Worm (Caenorhabditis elegans) whole organism, L4 larva: ENCODE measurements around the gene B0244.5.

Experiments used
- D1046.2 ChIP-seq: fragments of 200-800 bp; sonication (Bioruptor generic); IDR thresholded peaks from 2 replicates; pipeline ENCODE4 v1.3.6; 2022; ENCODE audit warnings: missing genetic modification characterization, missing compliant biosample characterization
- F26F4.8 ChIP-seq: fragments of 200-800 bp; sonication (Bioruptor generic); conservative IDR thresholded peaks from 2 replicates; pipeline ENCODE4 v1.3.6; 2022; ENCODE audit warnings: missing genetic modification characterization, missing compliant biosample characterization
- F44E2.7 ChIP-seq: fragments of 200-800 bp; sonication (Bioruptor generic); IDR thresholded peaks from 2 replicates; pipeline ENCODE4 v2.1.2; 2022; ENCODE audit warnings: missing genetic modification characterization, missing compliant biosample characterization
- F49E8.2 ChIP-seq: sonication (generic microtip); optimal IDR thresholded peaks from 2 replicates; lab custom pipeline; 2016; ENCODE audit warnings: missing compliant biosample characterization, mild to moderate bottlenecking, missing genetic modification characterization, borderline replicate concordance
- R02D3.7 ChIP-seq: fragments of 150-350 bp; sonication (generic microtip); optimal IDR thresholded peaks from 3 replicates; lab custom pipeline; 2014; ENCODE audit warnings: missing biosample characterization, missing genetic modification characterization
- T26A8.4 ChIP-seq: fragments of 200-800 bp; sonication (Bioruptor generic); IDR thresholded peaks from 2 replicates; pipeline ENCODE4 v1.3.6; 2022; ENCODE audit warnings: missing genetic modification characterization, missing compliant biosample characterization
- Y105C5A.15 ChIP-seq: fragments of 200-800 bp; sonication (Bioruptor generic); IDR thresholded peaks from 2 replicates; pipeline ENCODE4 v1.3.6; 2022; ENCODE audit warnings: missing genetic modification characterization, missing compliant biosample characterization
- Y48G9A.11 ChIP-seq: fragments of 200-800 bp; sonication (Bioruptor generic); IDR thresholded peaks from 2 replicates; pipeline ENCODE4 v1.3.6; 2022; ENCODE audit warnings: missing genetic modification reagents, missing genetic modification characterization, missing compliant biosample characterization
- aha-1 ChIP-seq: fragments of 150-350 bp; peaks from one replicate; lab custom pipeline; 2014; ENCODE audit warnings: missing biosample characterization, missing genetic modification characterization
- aly-2 ChIP-seq: sonication (generic microtip); optimal IDR thresholded peaks from 2 replicates; lab custom pipeline; 2018; ENCODE audit warnings: missing biosample characterization, missing genetic modification characterization
- ama-1 ChIP-seq: fragments of 150-350 bp; optimal IDR thresholded peaks from 2 replicates; lab custom pipeline; 2014; ENCODE audit warnings: inconsistent platforms, mixed read lengths
- ceh-32 ChIP-seq: sonication (generic microtip); optimal IDR thresholded peaks from 2 replicates; lab custom pipeline; 2016; ENCODE audit warnings: mild to moderate bottlenecking, missing genetic modification characterization, missing compliant biosample characterization; ENCODE audit not compliant: poor library complexity
- ceh-62 ChIP-seq: sonication (generic microtip); optimal IDR thresholded peaks from 2 replicates; lab custom pipeline; 2017; ENCODE audit warnings: missing biosample characterization, missing genetic modification characterization
- ceh-82 ChIP-seq: sonication (generic microtip); optimal IDR thresholded peaks from 2 replicates; lab custom pipeline; 2017; ENCODE audit warnings: missing biosample characterization, missing genetic modification characterization
- ces-1 ChIP-seq: fragments of 150-350 bp; sonication (generic microtip); optimal IDR thresholded peaks from 4 replicates; lab custom pipeline; 2014; ENCODE audit warnings: missing biosample characterization, missing genetic modification reagents, missing genetic modification characterization
- cey-2 ChIP-seq: sonication (generic microtip); optimal IDR thresholded peaks from 3 replicates; lab custom pipeline; 2017; ENCODE audit warnings: missing genetic modification characterization, mild to moderate bottlenecking, missing compliant biosample characterization, antibody characterized with exemption, borderline replicate concordance; ENCODE audit not compliant: insufficient read depth
- ctbp-1 ChIP-seq: fragments of 200-800 bp; sonication (Bioruptor generic); IDR thresholded peaks from 2 replicates; pipeline ENCODE4 v1.3.6; 2022; ENCODE audit warnings: missing genetic modification reagents, missing genetic modification characterization, missing compliant biosample characterization
- dmd-6 ChIP-seq: fragments of 200-800 bp; sonication (Bioruptor generic); IDR thresholded peaks from 2 replicates; pipeline ENCODE4 v1.3.6; 2022; ENCODE audit warnings: missing genetic modification reagents, missing genetic modification characterization, missing compliant biosample characterization
- dmd-8 ChIP-seq: fragments of 200-800 bp; sonication (Bioruptor generic); IDR thresholded peaks from 2 replicates; pipeline ENCODE4 v1.3.6; 2022; ENCODE audit warnings: missing genetic modification characterization, missing compliant biosample characterization
- dmd-9 ChIP-seq: fragments of 200-800 bp; sonication (Bioruptor generic); IDR thresholded peaks from 2 replicates; pipeline ENCODE4 v1.3.6; 2022; ENCODE audit warnings: missing genetic modification reagents, missing genetic modification characterization, missing compliant biosample characterization
- duxl-1 ChIP-seq: sonication (generic microtip); optimal IDR thresholded peaks from 2 replicates; lab custom pipeline; 2016; ENCODE audit warnings: mild to moderate bottlenecking, missing genetic modification characterization, moderate library complexity, missing compliant biosample characterization; ENCODE audit not compliant: poor library complexity
- egl-27 ChIP-seq: sonication (generic microtip); optimal IDR thresholded peaks from 3 replicates; lab custom pipeline; 2017; ENCODE audit warnings: missing biosample characterization, missing genetic modification reagents, missing genetic modification characterization
- hmg-1.1 ChIP-seq: fragments of 200-800 bp; sonication (Bioruptor generic); IDR thresholded peaks from 2 replicates; pipeline ENCODE4 v1.3.6; 2022; ENCODE audit warnings: missing genetic modification reagents, missing genetic modification characterization, missing compliant biosample characterization
- lin-13 ChIP-seq: fragments of 150-350 bp; optimal IDR thresholded peaks from 2 replicates; lab custom pipeline; 2014; ENCODE audit warnings: missing biosample characterization, missing genetic modification reagents, missing genetic modification characterization
- lin-29 ChIP-seq: fragments of 200-800 bp; sonication (Bioruptor generic); IDR thresholded peaks from 2 replicates; pipeline ENCODE4 v1.3.6; 2022; ENCODE audit warnings: missing genetic modification reagents, missing genetic modification characterization, missing compliant biosample characterization
- madf-5 ChIP-seq, 2 experiments: fragments of 200-800 bp; sonication (Bioruptor generic); IDR thresholded peaks; 2 replicates each; pipeline ENCODE4 v1.3.6; 2022; ENCODE audit warnings: missing compliant biosample characterization in 2 of 2, missing genetic modification characterization in 2 of 2
- madf-9 ChIP-seq: fragments of 200-800 bp; sonication (Bioruptor generic); conservative IDR thresholded peaks from 2 replicates; pipeline ENCODE4 v1.3.6; 2022; ENCODE audit warnings: missing genetic modification reagents, missing genetic modification characterization, missing compliant biosample characterization
- mdl-1 ChIP-seq, 2 experiments: fragments of 150-350 bp in 1 of 2; sonication (generic microtip) in 1 of 2; optimal IDR thresholded peaks; 2 replicates each; lab custom pipeline; 2014 to 2017; ENCODE audit warnings: missing biosample characterization in 2 of 2, missing genetic modification characterization in 2 of 2
- mdt-29 ChIP-seq: fragments of 200-800 bp; sonication (Bioruptor generic); IDR thresholded peaks from 2 replicates; pipeline ENCODE4 v1.3.6; 2022; ENCODE audit warnings: missing genetic modification reagents, missing genetic modification characterization, missing compliant biosample characterization
- mep-1 ChIP-seq: fragments of 150-350 bp; sonication (generic microtip); optimal IDR thresholded peaks from 3 replicates; lab custom pipeline; 2014; ENCODE audit warnings: missing biosample characterization, missing genetic modification characterization
- mxl-2 ChIP-seq: fragments of 200-800 bp; sonication (Bioruptor generic); conservative IDR thresholded peaks from 2 replicates; pipeline ENCODE4 v1.3.6; 2022; ENCODE audit warnings: missing genetic modification reagents, missing genetic modification characterization, missing compliant biosample characterization
- mxl-3 ChIP-seq: fragments of 200-800 bp; sonication (Bioruptor generic); optimal IDR thresholded peaks from 2 replicates; lab custom pipeline; 2018; ENCODE audit warnings: mild to moderate bottlenecking, missing genetic modification characterization, missing compliant biosample characterization
- nhr-10 ChIP-seq: fragments of 150-350 bp; optimal IDR thresholded peaks from 2 replicates; lab custom pipeline; 2014; ENCODE audit warnings: missing biosample characterization, missing genetic modification characterization
- nhr-111 ChIP-seq: fragments of 200-800 bp; sonication (Bioruptor generic); optimal IDR thresholded peaks from 2 replicates; lab custom pipeline; 2018; ENCODE audit warnings: mild to moderate bottlenecking, missing genetic modification characterization, missing compliant biosample characterization
- nhr-237 ChIP-seq: sonication (generic microtip); optimal IDR thresholded peaks from 2 replicates; lab custom pipeline; 2017; ENCODE audit warnings: missing biosample characterization, missing genetic modification characterization
- nhr-28 ChIP-seq: fragments of 150-350 bp; optimal IDR thresholded peaks from 2 replicates; lab custom pipeline; 2014; ENCODE audit warnings: missing biosample characterization, missing genetic modification characterization
- nhr-41 ChIP-seq: fragments of 200-800 bp; sonication (Bioruptor generic); IDR thresholded peaks from 2 replicates; pipeline ENCODE4 v1.3.6; 2022; ENCODE audit warnings: missing genetic modification reagents, missing genetic modification characterization, missing compliant biosample characterization
- nhr-48 ChIP-seq: sonication (generic microtip); optimal IDR thresholded peaks from 2 replicates; lab custom pipeline; 2016; ENCODE audit warnings: mild to moderate bottlenecking, missing genetic modification characterization, missing compliant biosample characterization
- nhr-76 ChIP-seq: fragments of 150-350 bp; optimal IDR thresholded peaks from 2 replicates; lab custom pipeline; 2014; ENCODE audit warnings: missing biosample characterization, missing genetic modification characterization
- nhr-77 ChIP-seq: fragments of 150-350 bp; optimal IDR thresholded peaks from 2 replicates; lab custom pipeline; 2014; ENCODE audit warnings: missing biosample characterization, missing genetic modification characterization
- php-3 ChIP-seq: fragments of 200-800 bp; sonication (Bioruptor generic); IDR thresholded peaks from 2 replicates; pipeline ENCODE4 v1.3.6; 2022; ENCODE audit warnings: missing genetic modification reagents, missing genetic modification characterization, missing compliant biosample characterization
- saeg-2 ChIP-seq: fragments of 200-800 bp; sonication (Bioruptor generic); IDR thresholded peaks from 2 replicates; pipeline ENCODE4 v1.3.6; 2022; ENCODE audit warnings: missing genetic modification reagents, missing genetic modification characterization, missing compliant biosample characterization
- sdz-12 ChIP-seq: fragments of 200-800 bp; sonication (Bioruptor generic); optimal IDR thresholded peaks from 2 replicates; lab custom pipeline; 2018; ENCODE audit warnings: mild to moderate bottlenecking, missing genetic modification characterization, missing compliant biosample characterization
- set-16 ChIP-seq: fragments of 200-800 bp; sonication (Bioruptor generic); IDR thresholded peaks from 2 replicates; pipeline ENCODE4 v1.3.6; 2022; ENCODE audit warnings: missing genetic modification reagents, missing genetic modification characterization, missing compliant biosample characterization
- snpc-1.2 ChIP-seq: fragments of 200-800 bp; sonication (Bioruptor generic); IDR thresholded peaks from 2 replicates; pipeline ENCODE4 v1.3.6; 2022; ENCODE audit warnings: missing genetic modification reagents, missing genetic modification characterization, missing compliant biosample characterization
- snpc-4 ChIP-seq: fragments of 150-350 bp; optimal IDR thresholded peaks from 2 replicates; lab custom pipeline; 2014; ENCODE audit warnings: missing biosample characterization, missing genetic modification characterization
- unc-39 ChIP-seq: sonication (generic microtip); optimal IDR thresholded peaks from 2 replicates; lab custom pipeline; 2017; ENCODE audit warnings: missing biosample characterization, missing genetic modification characterization
- zfp-2 ChIP-seq: sonication (generic microtip); optimal IDR thresholded peaks from 2 replicates; lab custom pipeline; 2016; ENCODE audit warnings: mild to moderate bottlenecking, missing genetic modification characterization, missing compliant biosample characterization
- zfp-3 ChIP-seq: fragments of 200-800 bp; sonication (Bioruptor generic); conservative IDR thresholded peaks from 2 replicates; pipeline ENCODE4 v1.3.6; 2022; ENCODE audit warnings: missing genetic modification reagents, missing genetic modification characterization, missing compliant biosample characterization
- zip-11 ChIP-seq: fragments of 200-800 bp; sonication (Bioruptor generic); IDR thresholded peaks from 2 replicates; pipeline ENCODE4 v1.3.6; 2022; ENCODE audit warnings: missing genetic modification characterization, missing compliant biosample characterization
- zip-2 ChIP-seq: fragments of 150-350 bp; optimal IDR thresholded peaks from 2 replicates; lab custom pipeline; 2014; ENCODE audit warnings: missing biosample characterization, missing genetic modification characterization

The B0244.5 gene

ce11 chrIII:5705228-5705888 is 39.3 kb upstream of the B0244.5 start, which contains the start of gene swp-1 (continued):
- TF ChIP-seq madf-5 (GFP tag; IDR thresholded peaks at IDR 0.05; lab: Robert Waterston, UW) (no peak), nhr-10 (tag; lab: Kevin White, UChicago) (no peak), F44E2.7 (GFP tag; lab: Robert Waterston, UW) (no peak), nhr-48 (tag; lab: Kevin White, UChicago) (no peak), R02D3.7 (tag; lab: Kevin White, UChicago) (peak; percentile 20), php-3 (GFP tag; lab: Robert Waterston, UW) (no peak), mdt-29 (GFP tag; lab: Robert Waterston, UW) (no peak), cey-2 (tag; lab: Kevin White, UChicago) (no peak), zip-11 (GFP tag; lab: Robert Waterston, UW) (no peak), aly-2 (tag; lab: Kevin White, UChicago) (no peak), lin-13 (GFP tag; lab: Kevin White, UChicago) (no peak), zip-2 (tag; lab: Kevin White, UChicago) (no peak), ceh-62 (tag; lab: Kevin White, UChicago) (no peak), nhr-41 (no peak), sdz-12 (GFP tag; lab: Kevin White, UChicago) (no peak), snpc-1.2 (GFP tag; lab: Robert Waterston, UW) (peak; percentile 48; the same call in 1 of the 2 replicates), nhr-76 (tag; lab: Kevin White, UChicago) (no peak), egl-27 (no peak), nhr-77 (tag; lab: Kevin White, UChicago) (no peak), mep-1 (tag; lab: Kevin White, UChicago) (no peak), nhr-111 (no peak), mdl-1 (tag; optimal IDR thresholded peaks at IDR 0.05; lab: Kevin White, UChicago) (no peak), zfp-2 (tag; lab: Kevin White, UChicago) (no peak), saeg-2 (no peak), D1046.2 (GFP tag; lab: Robert Waterston, UW) (no peak), madf-9 (GFP tag; lab: Robert Waterston, UW) (no peak), ceh-32 (tag; lab: Kevin White, UChicago) (no peak), Y105C5A.15 (peak; percentile 3; the same call in 1 of the 2 replicates), Y48G9A.11 (GFP tag; lab: Robert Waterston, UW) (peak; percentile 33; the same call in 1 of the 2 replicates), unc-39 (tag; lab: Kevin White, UChicago) (no peak), hmg-1.1 (GFP tag; lab: Robert Waterston, UW) (no peak), mxl-2 (GFP tag; lab: Robert Waterston, UW) (no peak), duxl-1 (no peak), snpc-4 (tag; lab: Kevin White, UChicago) (no peak), ama-1 (lab: Kevin White, UChicago) (peak; percentile 51), ceh-82 (no peak), zfp-3 (GFP tag; lab: Robert Waterston, UW) (0 out of 2 replicates have a peak, but pooled peaks have one; percentile 12), ces-1 (no peak), F49E8.2 (peak; percentile 70), ctbp-1 (GFP tag; lab: Robert Waterston, UW) (peak; percentile 35; the same call in 1 of the 2 replicates), dmd-6 (no peak), dmd-9 (GFP tag; lab: Robert Waterston, UW) (no peak), T26A8.4 (no peak), set-16 (no peak), aha-1 (tag; lab: Kevin White, UChicago) (peak; percentile 59), dmd-8 (GFP tag; lab: Robert Waterston, UW) (0 out of 2 replicates have a peak, but pooled peaks have one; percentile 19), nhr-28 (tag; lab: Kevin White, UChicago) (no peak), F26F4.8 (GFP tag; lab: Robert Waterston, UW) (no peak), mxl-3 (no peak), lin-29 (GFP tag; lab: Robert Waterston, UW) (no peak), nhr-237 (tag; lab: Kevin White, UChicago) (no peak)
